Worm (Caenorhabditis elegans): ENCODE measurements around the gene sdz-5.

DNA sequence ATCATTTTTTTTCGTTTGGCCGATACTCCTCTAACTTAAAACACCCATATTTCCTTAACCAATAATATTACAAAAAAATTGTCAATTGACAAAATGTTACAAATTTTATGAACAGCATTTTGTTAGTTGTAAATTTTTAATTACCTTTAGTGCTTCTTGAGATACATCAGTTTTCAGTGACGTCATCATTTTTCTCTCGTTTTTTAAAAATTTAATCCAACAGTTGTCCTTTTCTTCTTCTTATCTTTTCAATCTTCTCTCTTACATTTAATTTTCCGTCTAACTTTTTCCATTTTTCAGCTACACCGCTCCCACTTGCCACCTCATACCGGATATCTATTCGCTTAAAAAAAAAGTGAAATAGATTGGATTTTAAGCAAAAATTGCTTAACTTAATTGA lies 11.8 kb upstream of the sdz-5 start, which contains the start of gene lido-8:
- TF ChIP-seq aly-1 (tag; optimal IDR thresholded peaks at IDR 0.05) (no peak), tra-4 (tag; optimal IDR thresholded peaks at IDR 0.05) (no peak), hnd-1 (tag; optimal IDR thresholded peaks at IDR 0.05) (no peak), ceh-36 (tag; optimal IDR thresholded peaks at IDR 0.05) (no peak), ama-1 (optimal IDR thresholded peaks at IDR 0.05) (no peak), hmg-4 (GFP tag; optimal IDR thresholded peaks at IDR 0.05) (no peak), scrt-1 (GFP tag; IDR thresholded peaks at IDR 0.05) (no peak)

All from whole organism, early embryonic.